Fruit fly (Drosophila melanogaster) whole organism, wandering third instar larva: ENCODE data around the gene SkpC.

ENCODE experiments used
- Abd-B ChIP-seq: fragments of >200 bp; optimal IDR thresholded peaks from 2 replicates; lab custom pipeline; 2017; ENCODE audit warnings: missing biosample characterization, missing genetic modification characterization
- CG32264 ChIP-seq: fragments of 200-800 bp; sonication (Bioruptor generic); optimal IDR thresholded peaks from 2 replicates; lab custom pipeline; 2016; ENCODE audit warnings: missing biosample characterization, missing genetic modification characterization
- Jra ChIP-seq: sonication (Bioruptor generic); optimal IDR thresholded peaks from 2 replicates; lab custom pipeline; 2016; ENCODE audit warnings: missing biosample characterization, missing genetic modification characterization
- Mio ChIP-seq: sonication (Bioruptor generic); optimal IDR thresholded peaks from 2 replicates; lab custom pipeline; 2016; ENCODE audit warnings: missing biosample characterization, missing genetic modification characterization
- OdsH ChIP-seq: fragments of 200-800 bp; sonication (Bioruptor generic); optimal IDR thresholded peaks from 2 replicates; lab custom pipeline; 2016; ENCODE audit warnings: missing biosample characterization, mild to moderate bottlenecking, missing genetic modification characterization
- br ChIP-seq: fragments of 200-800 bp; sonication (Bioruptor generic); optimal IDR thresholded peaks from 2 replicates; lab custom pipeline; 2016; ENCODE audit warnings: missing biosample characterization, missing genetic modification characterization
- dmrt93B ChIP-seq: fragments of 200-800 bp; sonication (Bioruptor generic); optimal IDR thresholded peaks from 2 replicates; lab custom pipeline; 2018; ENCODE audit warnings: missing biosample characterization, mild to moderate bottlenecking, missing genetic modification characterization
- lola ChIP-seq: fragments of >200 bp; optimal IDR thresholded peaks from 2 replicates; lab custom pipeline; 2017; ENCODE audit warnings: missing biosample characterization, missing genetic modification characterization
- pan ChIP-seq: fragments of >200 bp; optimal IDR thresholded peaks from 2 replicates; lab custom pipeline; 2017
- psq ChIP-seq: fragments of 200-800 bp; sonication (Bioruptor generic); optimal IDR thresholded peaks from 3 replicates; lab custom pipeline; 2017; ENCODE audit warnings: missing biosample characterization, mild to moderate bottlenecking, missing genetic modification characterization, moderate library complexity
- rgr ChIP-seq: fragments of 200-800 bp; sonication (Bioruptor generic); optimal IDR thresholded peaks from 3 replicates; lab custom pipeline; 2016; ENCODE audit warnings: missing biosample characterization, mild to moderate bottlenecking, missing genetic modification characterization
- sage ChIP-seq: fragments of 200-800 bp; sonication (Bioruptor generic); optimal IDR thresholded peaks from 2 replicates; lab custom pipeline; 2016; ENCODE audit warnings: missing biosample characterization, mild to moderate bottlenecking, missing genetic modification characterization
- usp ChIP-seq: fragments of >200 bp; optimal IDR thresholded peaks from 2 replicates; lab custom pipeline; 2017; ENCODE audit warnings: missing biosample characterization, missing genetic modification characterization

DNA sequence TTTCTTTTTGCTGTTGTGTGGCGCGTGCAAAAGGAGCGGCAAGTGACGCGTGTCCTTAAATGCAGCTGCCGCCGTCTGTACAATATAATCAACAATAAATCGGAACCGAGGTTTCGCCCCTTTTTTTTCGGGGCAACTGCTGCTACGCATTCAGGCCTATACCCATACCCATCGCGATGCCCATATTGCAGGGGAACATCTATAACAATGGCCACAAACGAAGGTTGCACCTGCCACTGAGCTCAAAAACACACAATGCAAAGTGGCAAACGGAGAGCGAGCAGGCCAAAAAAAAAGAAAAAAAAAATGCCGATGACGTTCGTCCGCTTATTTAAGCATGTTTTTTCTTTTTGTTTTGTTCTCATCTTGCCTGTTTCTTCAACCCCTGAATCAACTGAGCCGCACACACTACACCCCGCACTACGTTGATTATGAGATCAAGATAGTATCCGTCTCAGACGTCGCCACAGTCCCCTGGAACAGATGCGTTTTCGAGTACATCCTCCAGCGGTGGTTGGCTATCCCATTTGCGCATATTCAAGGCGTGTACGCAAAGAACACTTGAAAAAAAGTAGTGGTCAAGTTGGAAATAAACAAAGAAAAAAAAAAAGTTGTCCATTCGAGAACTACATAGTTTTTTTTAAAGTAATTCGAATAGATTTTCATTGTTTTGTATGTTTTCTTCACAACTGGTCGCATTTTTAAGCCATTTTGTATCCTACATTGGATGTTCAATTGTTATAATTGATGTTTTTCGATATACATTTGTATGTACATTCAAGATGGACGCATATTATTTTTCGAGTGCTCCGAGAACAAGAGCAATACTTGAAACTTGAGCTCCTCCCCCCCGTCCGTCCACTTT, 26.8 kb downstream of the SkpC start:
- TF ChIP-seq usp (GFP tag; lab: Kevin White, UChicago), result no peak
- TF ChIP-seq lola (GFP tag; lab: Kevin White, UChicago), result no peak
- TF ChIP-seq psq, result peak; percentile 52
- TF ChIP-seq Jra (GFP tag; lab: Kevin White, UChicago), result no peak
- no peak for TF ChIP-seq pan
- no peak for TF ChIP-seq sage
- TF ChIP-seq Abd-B (GFP tag; lab: Kevin White, UChicago), result no peak
- TF ChIP-seq dmrt93B (GFP tag; lab: Kevin White, UChicago), result no peak
- TF ChIP-seq br, result peak; percentile 33
- TF ChIP-seq CG32264, result no peak
- TF ChIP-seq rgr, result peak; percentile 9
- TF ChIP-seq Mio (GFP tag; lab: Kevin White, UChicago), result no peak
- peak; percentile 42 for TF ChIP-seq OdsH (GFP tag; lab: Kevin White, UChicago)
